Worm (Caenorhabditis elegans) whole organism, mixed stage, embryonic: ENCODE measurements around the gene agxt-1.
A peak's percentile ranks its signal among the peaks of the same experiment; 100 is the strongest.

ENCODE experiments used
- M03D4.4 ChIP-seq: sonication (generic microtip); optimal IDR thresholded peaks from 2 replicates; lab custom pipeline; 2017; ENCODE audit warnings: mild to moderate bottlenecking, missing genetic modification characterization, missing compliant biosample characterization
- bed-3 ChIP-seq: fragments of 200-800 bp; sonication (Bioruptor generic); optimal IDR thresholded peaks from 3 replicates; lab custom pipeline; 2018; ENCODE audit warnings: mild to moderate bottlenecking, missing genetic modification characterization, moderate library complexity, missing compliant biosample characterization
- blmp-1 ChIP-seq: fragments of 150-350 bp; optimal IDR thresholded peaks from 2 replicates; lab custom pipeline; 2014; ENCODE audit warnings: missing biosample characterization, missing genetic modification characterization
- ceh-39 ChIP-seq: fragments of 150-350 bp; optimal IDR thresholded peaks from 2 replicates; lab custom pipeline; 2014; ENCODE audit warnings: missing biosample characterization, missing genetic modification characterization
- ceh-83 ChIP-seq: fragments of 200-800 bp; sonication (Bioruptor generic); optimal IDR thresholded peaks from 2 replicates; lab custom pipeline; 2018; ENCODE audit warnings: mild to moderate bottlenecking, missing genetic modification characterization, missing compliant biosample characterization
- ces-1 ChIP-seq: fragments of 150-350 bp; optimal IDR thresholded peaks from 2 replicates; lab custom pipeline; 2014; ENCODE audit warnings: missing biosample characterization, missing genetic modification reagents, missing genetic modification characterization
- cnd-1 ChIP-seq: fragments of 200-800 bp; sonication (Bioruptor generic); optimal IDR thresholded peaks from 2 replicates; lab custom pipeline; 2018; ENCODE audit warnings: mild to moderate bottlenecking, missing genetic modification characterization, missing compliant biosample characterization
- drap-1 ChIP-seq: fragments of 200-800 bp; sonication (Bioruptor generic); optimal IDR thresholded peaks from 3 replicates; lab custom pipeline; 2018; ENCODE audit warnings: mild to moderate bottlenecking, missing genetic modification characterization, missing compliant biosample characterization
- elt-3 ChIP-seq: fragments of 150-350 bp; optimal IDR thresholded peaks from 2 replicates; lab custom pipeline; 2014; ENCODE audit warnings: missing biosample characterization, missing genetic modification characterization
- flh-1 ChIP-seq: fragments of 200-800 bp; sonication (Bioruptor generic); optimal IDR thresholded peaks from 2 replicates; lab custom pipeline; 2018; ENCODE audit warnings: mild to moderate bottlenecking, missing genetic modification characterization, moderate library complexity, missing compliant biosample characterization
- hlh-1 ChIP-seq: fragments of 150-350 bp; optimal IDR thresholded peaks from 2 replicates; lab custom pipeline; 2014; ENCODE audit warnings: missing biosample characterization, missing genetic modification reagents, missing genetic modification characterization
- lin-13 ChIP-seq: fragments of 150-350 bp; optimal IDR thresholded peaks from 2 replicates; lab custom pipeline; 2014; ENCODE audit warnings: missing biosample characterization, missing genetic modification characterization
- mab-5 ChIP-seq: fragments of 150-350 bp; optimal IDR thresholded peaks from 2 replicates; lab custom pipeline; 2014; ENCODE audit warnings: missing biosample characterization, missing genetic modification characterization
- mep-1 ChIP-seq: fragments of 150-350 bp; optimal IDR thresholded peaks from 2 replicates; lab custom pipeline; 2017; ENCODE audit warnings: missing biosample characterization, missing genetic modification reagents, missing genetic modification characterization, inconsistent platforms
- mls-2 ChIP-seq: sonication (generic microtip); optimal IDR thresholded peaks from 2 replicates; lab custom pipeline; 2016; ENCODE audit warnings: mild to moderate bottlenecking, missing genetic modification characterization, moderate library complexity, missing compliant biosample characterization
- nhr-12 ChIP-seq: fragments of 150-350 bp; optimal IDR thresholded peaks from 2 replicates; lab custom pipeline; 2014; ENCODE audit warnings: missing biosample characterization, missing genetic modification characterization
- nhr-2 ChIP-seq: fragments of 150-350 bp; optimal IDR thresholded peaks from 2 replicates; lab custom pipeline; 2014; ENCODE audit warnings: missing biosample characterization, missing genetic modification characterization
- nhr-237 ChIP-seq: fragments of 150-350 bp; optimal IDR thresholded peaks from 2 replicates; lab custom pipeline; 2014; ENCODE audit warnings: missing biosample characterization, missing genetic modification characterization
- nhr-28 ChIP-seq: fragments of 150-350 bp; optimal IDR thresholded peaks from 2 replicates; lab custom pipeline; 2014; ENCODE audit warnings: missing biosample characterization, missing genetic modification characterization
- nhr-76 ChIP-seq: sonication (generic microtip); optimal IDR thresholded peaks from 2 replicates; lab custom pipeline; 2017; ENCODE audit warnings: missing biosample characterization, missing genetic modification characterization
- pha-4 ChIP-seq: fragments of 150-350 bp; optimal IDR thresholded peaks from 2 replicates; lab custom pipeline; 2018; ENCODE audit warnings: missing biosample characterization, missing genetic modification reagents, missing genetic modification characterization
- sem-2 ChIP-seq: fragments of 200-800 bp; sonication (Bioruptor generic); optimal IDR thresholded peaks from 2 replicates; lab custom pipeline; 2018; ENCODE audit warnings: mild to moderate bottlenecking, missing genetic modification characterization, missing compliant biosample characterization
- snpc-4 ChIP-seq: fragments of 150-350 bp; optimal IDR thresholded peaks from 2 replicates; lab custom pipeline; 2014; ENCODE audit warnings: missing biosample characterization, missing genetic modification characterization
- tbx-8 ChIP-seq: fragments of 200-800 bp; sonication (Bioruptor generic); optimal IDR thresholded peaks from 2 replicates; lab custom pipeline; 2018; ENCODE audit warnings: mild to moderate bottlenecking, missing genetic modification characterization, moderate library complexity, missing compliant biosample characterization
- unc-120 ChIP-seq: sonication (generic microtip); optimal IDR thresholded peaks from 2 replicates; lab custom pipeline; 2017; ENCODE audit warnings: missing genetic modification characterization, missing compliant biosample characterization; ENCODE audit not compliant: poor library complexity, severe bottlenecking
- unc-39 ChIP-seq: fragments of 150-350 bp; optimal IDR thresholded peaks from 2 replicates; lab custom pipeline; 2014; ENCODE audit warnings: missing biosample characterization, missing genetic modification characterization
- zip-8 ChIP-seq: fragments of 150-350 bp; optimal IDR thresholded peaks from 2 replicates; lab custom pipeline; 2014; ENCODE audit warnings: missing biosample characterization, missing genetic modification characterization
- ztf-11 ChIP-seq: fragments of 150-350 bp; optimal IDR thresholded peaks from 2 replicates; lab custom pipeline; 2014; ENCODE audit warnings: missing biosample characterization, missing genetic modification characterization

Gene agxt-1

ce11 chrII:8859596-8859995, 14.2 kb downstream of the agxt-1 start, which contains the start of gene snb-6:
TSS of gene snb-6 (minus strand) at chrII:8859696.
- no peak for TF ChIP-seq lin-13
- no peak for TF ChIP-seq flh-1 (GFP tag; lab: Kevin White, UChicago)
- TF ChIP-seq nhr-2 (tag; lab: Kevin White, UChicago): no peak
- TF ChIP-seq pha-4: no peak
- no peak for TF ChIP-seq ces-1 (GFP tag; lab: Kevin White, UChicago)
- no peak for TF ChIP-seq sem-2 (GFP tag; lab: Kevin White, UChicago)
- no peak for TF ChIP-seq bed-3 (GFP tag; lab: Kevin White, UChicago)
- no peak for TF ChIP-seq ceh-83 (GFP tag; lab: Kevin White, UChicago)
- TF ChIP-seq snpc-4 (tag; lab: Kevin White, UChicago): no peak
- TF ChIP-seq cnd-1 (tag; lab: Kevin White, UChicago): no peak
- TF ChIP-seq nhr-28: no peak
- TF ChIP-seq nhr-76 (tag; lab: Kevin White, UChicago): no peak
- TF ChIP-seq drap-1 (GFP tag; lab: Kevin White, UChicago): no peak
- TF ChIP-seq zip-8 (tag; lab: Kevin White, UChicago): no peak
- no peak for TF ChIP-seq unc-120
- TF ChIP-seq nhr-12 (tag; lab: Kevin White, UChicago): no peak
- TF ChIP-seq elt-3 (tag; lab: Kevin White, UChicago): no peak
- TF ChIP-seq M03D4.4 (tag; lab: Kevin White, UChicago): no peak
- TF ChIP-seq ceh-39 (tag; lab: Kevin White, UChicago): no peak
- TF ChIP-seq, all 35 proteins: peak for 0

DNA sequence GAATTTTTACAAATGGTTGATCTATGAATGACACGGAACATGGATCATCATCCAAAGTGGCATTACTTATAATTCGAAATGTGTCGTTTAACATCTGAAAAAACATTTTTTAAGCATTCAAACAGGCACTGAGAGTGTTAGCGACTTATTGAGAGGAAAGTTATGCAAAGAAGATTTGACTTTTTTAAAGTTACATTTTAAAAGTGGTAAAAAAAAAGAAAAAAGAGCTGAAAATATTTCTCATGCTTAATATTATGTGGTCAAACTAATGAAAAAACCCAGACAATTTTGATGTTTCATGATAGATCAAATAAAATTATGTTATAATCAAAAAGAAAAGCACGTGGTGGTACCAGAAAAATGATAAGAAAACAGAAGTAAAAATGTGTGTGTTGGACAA, 19.7 kb downstream of the agxt-1 start, which contains the start of gene npr-20:
npr-20 (minus strand) TSS at position 101 of the 400 bp plus-strand sequence.
- TF ChIP-seq zip-8 (tag; lab: Kevin White, UChicago) (no peak), ceh-83 (GFP tag; lab: Kevin White, UChicago) (no peak), nhr-12 (tag; lab: Kevin White, UChicago) (no peak), hlh-1 (tag; lab: Kevin White, UChicago) (no peak), snpc-4 (tag; lab: Kevin White, UChicago) (no peak), ceh-39 (tag; lab: Kevin White, UChicago) (no peak)

DNA sequence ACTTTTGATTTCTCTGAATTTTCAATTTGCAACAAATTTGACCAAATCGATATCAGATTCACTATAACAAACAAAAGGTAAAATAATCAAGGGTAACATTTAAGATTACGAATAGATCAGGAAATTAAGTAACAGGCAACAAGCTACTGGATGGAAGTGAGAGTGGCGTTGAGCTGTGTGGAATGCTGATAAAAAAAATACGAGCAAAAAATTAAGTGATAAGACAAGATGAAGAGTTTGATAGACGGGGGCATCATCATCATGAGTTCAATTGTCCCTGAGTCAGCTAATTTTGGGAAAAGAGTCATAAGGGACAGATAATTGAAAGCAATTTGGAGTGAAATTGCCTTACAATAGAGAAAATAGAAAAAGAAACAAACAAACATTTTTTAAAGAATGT, 21.4 kb downstream of the agxt-1 start:
- TF ChIP-seq mls-2 (tag; lab: Kevin White, UChicago): no peak
- TF ChIP-seq mab-5 (tag; lab: Kevin White, UChicago): no peak
- TF ChIP-seq cnd-1 (tag; lab: Kevin White, UChicago): no peak
- TF ChIP-seq sem-2 (GFP tag; lab: Kevin White, UChicago): no peak
- TF ChIP-seq tbx-8 (GFP tag; lab: Kevin White, UChicago): no peak
- no peak for TF ChIP-seq drap-1 (GFP tag; lab: Kevin White, UChicago)
- no peak for TF ChIP-seq ztf-11 (tag; lab: Kevin White, UChicago)
- no peak for TF ChIP-seq elt-3 (tag; lab: Kevin White, UChicago)
- TF ChIP-seq lin-13: no peak
- TF ChIP-seq blmp-1 (tag; lab: Kevin White, UChicago): no peak
- no peak for TF ChIP-seq nhr-237 (tag; lab: Kevin White, UChicago)
- no peak for TF ChIP-seq ceh-83 (GFP tag; lab: Kevin White, UChicago)
- TF ChIP-seq mep-1 (tag; lab: Kevin White, UChicago): no peak
- TF ChIP-seq nhr-12 (tag; lab: Kevin White, UChicago): no peak
- no peak for TF ChIP-seq unc-39 (tag; lab: Kevin White, UChicago)
- no peak for TF ChIP-seq nhr-76 (tag; lab: Kevin White, UChicago)

DNA sequence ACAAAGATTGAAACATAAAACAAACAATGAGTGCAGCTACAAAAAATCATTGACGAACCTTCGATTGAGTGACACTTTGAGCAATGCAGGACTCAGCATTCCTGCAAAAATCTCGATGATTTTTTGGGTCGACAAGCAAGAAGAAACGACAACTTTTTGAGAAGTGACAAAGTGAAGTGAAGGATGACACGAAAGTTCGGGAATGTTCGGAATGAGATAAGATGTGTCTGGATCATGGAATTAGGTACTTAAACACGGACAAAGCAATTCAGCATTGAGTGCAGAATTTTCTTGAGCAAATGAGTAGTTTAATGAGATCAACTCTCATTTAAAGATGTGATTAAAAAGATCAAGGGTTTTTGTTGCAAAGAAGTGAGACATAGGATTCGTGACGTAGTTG, 28.4 kb downstream of the agxt-1 start, which contains the start of gene T07D4.2:
T07D4.2 (minus strand) TSS at position 101 of the 400 bp plus-strand sequence.
- TF ChIP-seq M03D4.4 (tag; lab: Kevin White, UChicago) (no peak), mab-5 (tag; lab: Kevin White, UChicago) (no peak), ceh-83 (GFP tag; lab: Kevin White, UChicago) (no peak), lin-13 (no peak), mep-1 (tag; lab: Kevin White, UChicago) (no peak), nhr-2 (tag; lab: Kevin White, UChicago) (no peak)

- TF ChIP-seq nhr-2 (tag; lab: Kevin White, UChicago) (peak; percentile 1), zip-8 (tag; lab: Kevin White, UChicago) (no peak)
- TF ChIP-seq, all 35 proteins: peak for 1
Measured at ce11 chrII:8877032-8877985, 31.9 kb downstream of the agxt-1 start.
